Fruit fly (Drosophila melanogaster): ENCODE results near the gene Dpm2.
A peak's percentile ranks its signal among the peaks of the same experiment; 100 is the strongest.

Dpm2 gene

DNA sequence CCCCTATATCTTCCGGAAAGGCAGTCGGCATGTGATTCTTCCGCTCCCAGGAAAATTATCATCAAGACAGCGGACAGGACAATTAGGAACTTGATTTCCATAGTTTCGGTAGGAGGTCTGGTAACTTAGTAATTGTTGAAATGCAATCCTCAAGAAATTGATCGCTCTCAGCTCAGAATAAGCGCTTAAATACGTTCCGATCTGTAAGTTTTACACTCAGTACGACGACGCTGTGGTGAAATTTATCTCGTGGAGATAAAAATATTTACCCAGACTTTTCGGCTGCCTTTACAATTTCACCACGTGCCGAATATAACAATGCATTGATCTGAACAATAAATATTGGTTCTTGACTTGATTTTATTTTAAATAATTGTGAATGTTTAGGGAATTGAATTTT lies 16.3 kb downstream of the Dpm2 start, which contains the start of gene Drsl1:
Gene Drsl1 (minus strand): TSS at position 101 of the 400 bp plus-strand sequence.
- TF ChIP-seq CG8319 (GFP tag; optimal IDR thresholded peaks at IDR 0.05): no peak
- TF ChIP-seq fd85E (GFP tag; optimal IDR thresholded peaks at IDR 0.05): no peak
- TF ChIP-seq CG4318 (GFP tag; optimal IDR thresholded peaks at IDR 0.05): no peak
- TF ChIP-seq CG16779 (tag; optimal IDR thresholded peaks at IDR 0.05): no peak
- TF ChIP-seq CG11294 (GFP tag; IDR thresholded peaks at IDR 0.05): no peak
- TF ChIP-seq CG31627 (GFP tag; optimal IDR thresholded peaks at IDR 0.05): no peak
- TF ChIP-seq CG32006 (GFP tag; optimal IDR thresholded peaks at IDR 0.05): no peak
- TF ChIP-seq Sox14 (GFP tag; optimal IDR thresholded peaks at IDR 0.05): no peak

DNA sequence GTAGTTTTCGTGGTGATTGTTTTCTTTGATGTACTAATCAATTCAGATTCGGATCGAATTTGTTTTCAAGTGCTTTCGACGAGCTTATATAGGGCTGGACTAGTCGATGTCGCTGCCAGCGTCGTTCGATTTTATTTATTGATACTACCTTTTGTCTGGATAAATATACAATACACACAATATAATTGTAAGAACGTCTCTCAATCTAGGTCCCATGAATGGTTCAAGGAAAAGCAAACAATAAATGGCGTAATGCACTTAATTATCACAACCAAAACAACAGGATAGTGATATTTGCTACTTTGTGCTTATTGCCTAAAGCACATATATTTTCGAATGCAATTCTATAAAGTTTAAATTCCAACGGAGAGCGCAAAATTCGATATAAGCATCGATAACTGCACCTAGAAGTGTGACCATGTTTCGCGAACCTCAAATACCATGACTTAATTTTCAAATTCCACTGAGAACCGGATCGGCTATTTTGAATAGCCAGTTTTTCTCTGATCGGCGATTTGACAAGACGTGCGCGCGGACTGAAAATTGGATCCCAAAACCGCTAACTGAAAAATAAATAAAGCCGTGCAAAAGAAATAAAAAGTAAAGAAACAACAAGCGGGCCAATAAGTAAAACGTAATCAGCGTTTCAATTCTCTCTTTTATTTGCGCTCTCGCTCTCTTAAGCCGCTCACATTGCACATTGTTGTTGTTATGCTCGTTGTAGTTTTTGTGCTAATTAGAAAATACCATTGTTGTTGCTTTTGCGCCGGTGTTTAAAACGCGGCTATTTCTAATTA lies 17.2 kb downstream of the Dpm2 start, which contains the start of the genes Drsl6 and kst:
Gene Drsl6 (minus strand): TSS at position 51 of the 797 bp plus-strand sequence.
Gene kst (plus strand): TSS at position 493 of the 797 bp plus-strand sequence.
- no peak for TF ChIP-seq achi (GFP tag; optimal IDR thresholded peaks at IDR 0.05)
- TF ChIP-seq Smox (GFP tag; optimal IDR thresholded peaks at IDR 0.05): no peak
- TF ChIP-seq CG10669 (GFP tag; optimal IDR thresholded peaks at IDR 0.05): no peak
- peak; percentile 85 for TF ChIP-seq eg (GFP tag; IDR thresholded peaks at IDR 0.05)
- no peak for TF ChIP-seq Lpt (GFP tag; optimal IDR thresholded peaks at IDR 0.05)
- TF ChIP-seq Hr39 (GFP tag; optimal IDR thresholded peaks at IDR 0.05): no peak
- TF ChIP-seq dsx (GFP tag; optimal IDR thresholded peaks at IDR 0.05; ENCODE audit: poor library complexity, severe bottlenecking): no peak
- no peak for TF ChIP-seq Eip75B (GFP tag; optimal IDR thresholded peaks at IDR 0.05)
- peak; percentile 28 for TF ChIP-seq CG6808 (GFP tag; optimal IDR thresholded peaks at IDR 0.05)
- peak; percentile 35 for TF ChIP-seq esn (GFP tag; optimal IDR thresholded peaks at IDR 0.05)
- TF ChIP-seq Sox14 (GFP tag; optimal IDR thresholded peaks at IDR 0.05): peak; percentile 14
- TF ChIP-seq CG16779 (tag; optimal IDR thresholded peaks at IDR 0.05): no peak
- peak in 1 of 2 experiments; percentile 14 for TF ChIP-seq salr (GFP tag; optimal IDR thresholded peaks at IDR 0.05)
- TF ChIP-seq svp (GFP tag): no peak
- TF ChIP-seq CG6276 (GFP tag; optimal IDR thresholded peaks at IDR 0.05): no peak
- TF ChIP-seq Sox102F (GFP tag; optimal IDR thresholded peaks at IDR 0.05): no peak
- TF ChIP-seq CG4318 (GFP tag; optimal IDR thresholded peaks at IDR 0.05): no peak
- TF ChIP-seq acj6 (GFP tag; optimal IDR thresholded peaks at IDR 0.05): no peak
- no peak for TF ChIP-seq fd59A (GFP tag; optimal IDR thresholded peaks at IDR 0.05)
- TF ChIP-seq CG1621 (tag; optimal IDR thresholded peaks at IDR 0.05): peak; percentile 75
- no peak for TF ChIP-seq OdsH (GFP tag; optimal IDR thresholded peaks at IDR 0.05)
- TF ChIP-seq pdm3 (GFP tag; optimal IDR thresholded peaks at IDR 0.05): no peak
- no peak for TF ChIP-seq Hr4 (GFP tag; optimal IDR thresholded peaks at IDR 0.05)
- no peak for TF ChIP-seq Met (GFP tag; optimal IDR thresholded peaks at IDR 0.05)
- TF ChIP-seq fkh (GFP tag; optimal IDR thresholded peaks at IDR 0.05): peak; percentile 92
- peak; percentile 8 for TF ChIP-seq topi (GFP tag; optimal IDR thresholded peaks at IDR 0.05)
- TF ChIP-seq net (GFP tag; optimal IDR thresholded peaks at IDR 0.05): no peak
- TF ChIP-seq Sox15 (GFP tag; optimal IDR thresholded peaks at IDR 0.05): no peak
- TF ChIP-seq cyc (GFP tag; optimal IDR thresholded peaks at IDR 0.05): no peak
- TF ChIP-seq ss (GFP tag; optimal IDR thresholded peaks at IDR 0.05): peak; percentile 54
- peak; percentile 44; the same call in 2 of the 3 replicates for TF ChIP-seq CG8119 (GFP tag; IDR thresholded peaks at IDR 0.05)
- TF ChIP-seq CG31627 (GFP tag; optimal IDR thresholded peaks at IDR 0.05): no peak
- peak; percentile 62 for TF ChIP-seq vri (GFP tag; optimal IDR thresholded peaks at IDR 0.05)
- TF ChIP-seq CG9139 (GFP tag; optimal IDR thresholded peaks at IDR 0.05): peak; percentile 11
- no peak for TF ChIP-seq CG6792 (GFP tag; optimal IDR thresholded peaks at IDR 0.05)
- TF ChIP-seq fd85E (GFP tag; optimal IDR thresholded peaks at IDR 0.05): no peak
- peak; percentile 74 for TF ChIP-seq CG6163 (GFP tag; IDR thresholded peaks at IDR 0.05)
- TF ChIP-seq CG8632 (GFP tag; optimal IDR thresholded peaks at IDR 0.05): no peak
- TF ChIP-seq Gug (GFP tag; IDR thresholded peaks at IDR 0.05): no peak
- no peak for TF ChIP-seq CG7368 (GFP tag; optimal IDR thresholded peaks at IDR 0.05)
- peak; percentile 56 for TF ChIP-seq Eip78C (GFP tag)
- no peak for TF ChIP-seq Ets21C (GFP tag; optimal IDR thresholded peaks at IDR 0.05)
- TF ChIP-seq spab (GFP tag; optimal IDR thresholded peaks at IDR 0.05): no peak
- TF ChIP-seq CG6854 (GFP tag; optimal IDR thresholded peaks at IDR 0.05): no peak
- TF ChIP-seq CG34406 (GFP tag; optimal IDR thresholded peaks at IDR 0.05): no peak
